Fruit fly (Drosophila melanogaster) whole organism, wandering third instar larva: ENCODE data around the gene CG34452.

Experiments
- Abd-B ChIP-seq: fragments of >200 bp; optimal IDR thresholded peaks from 2 replicates; lab custom pipeline; 2017; ENCODE audit warnings: missing biosample characterization, missing genetic modification characterization
- Hr78 ChIP-seq: fragments of >200 bp; optimal IDR thresholded peaks from 2 replicates; lab custom pipeline; 2017; ENCODE audit warnings: missing biosample characterization, missing genetic modification characterization
- Hr83 ChIP-seq: fragments of 200-300 bp; sonication (Bioruptor generic); optimal IDR thresholded peaks from 2 replicates; lab custom pipeline; 2016; ENCODE audit warnings: missing biosample characterization, mild to moderate bottlenecking, missing genetic modification characterization, moderate library complexity; ENCODE audit not compliant: poor library complexity, severe bottlenecking
- Mio ChIP-seq: sonication (Bioruptor generic); optimal IDR thresholded peaks from 2 replicates; lab custom pipeline; 2016; ENCODE audit warnings: missing biosample characterization, missing genetic modification characterization
- Myc ChIP-seq: fragments of >200 bp; optimal IDR thresholded peaks from 2 replicates; lab custom pipeline; 2017
- foxo ChIP-seq, 2 experiments: fragments of 200-800 bp; sonication (Bioruptor generic); optimal IDR thresholded peaks; 2 replicates in 1 of 2; 3 replicates in 1 of 2; lab custom pipeline; 2016 to 2017; ENCODE audit warnings: missing biosample characterization in 2 of 2, missing genetic modification characterization in 2 of 2
- fru ChIP-seq: fragments of 200-800 bp; sonication (Bioruptor generic); optimal IDR thresholded peaks from 3 replicates; lab custom pipeline; 2016; ENCODE audit warnings: missing biosample characterization, mild to moderate bottlenecking, missing genetic modification characterization
- pan ChIP-seq: fragments of >200 bp; optimal IDR thresholded peaks from 2 replicates; lab custom pipeline; 2017
- usp ChIP-seq: fragments of >200 bp; optimal IDR thresholded peaks from 2 replicates; lab custom pipeline; 2017; ENCODE audit warnings: missing biosample characterization, missing genetic modification characterization

DNA sequence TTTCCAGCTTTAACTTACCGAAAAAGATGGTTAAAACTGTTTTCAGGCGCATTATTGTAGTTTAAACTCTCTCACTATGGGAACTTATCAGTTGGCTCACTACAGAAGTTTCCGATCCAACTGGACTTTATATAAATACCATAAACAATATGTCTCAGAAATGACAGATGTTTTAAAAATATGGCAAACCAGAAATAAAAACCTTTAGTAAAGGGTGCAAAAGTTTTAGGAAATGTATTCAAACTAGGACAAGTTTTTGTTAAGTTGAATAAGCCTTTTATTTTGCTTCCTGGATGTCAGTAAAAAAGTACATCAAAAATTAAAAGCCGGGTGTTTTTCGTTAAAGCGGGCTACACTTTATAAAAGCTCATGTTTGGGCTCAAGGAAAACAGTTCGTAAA lies 38.1 kb downstream of the CG34452 start, which contains the start of the genes Eig71Ea and Eig71Eb:
- no peak for TF ChIP-seq Hr78 (GFP tag; lab: Kevin White, UChicago)
- TF ChIP-seq pan: no peak
- TF ChIP-seq Abd-B (GFP tag; lab: Kevin White, UChicago): no peak
- no peak for TF ChIP-seq Mio (GFP tag; lab: Kevin White, UChicago)
- no peak for TF ChIP-seq Hr83 (GFP tag; lab: Kevin White, UChicago)
- no peak for TF ChIP-seq usp (GFP tag; lab: Kevin White, UChicago)
- TF ChIP-seq foxo (GFP tag; optimal IDR thresholded peaks at IDR 0.05; lab: Kevin White, UChicago): no peak
- no peak for TF ChIP-seq fru (GFP tag; lab: Kevin White, UChicago)
- no peak for TF ChIP-seq Myc (lab: Kevin White, UChicago)
